Worm (Caenorhabditis elegans): ENCODE results near the gene sdz-26.

Gene sdz-26

DNA sequence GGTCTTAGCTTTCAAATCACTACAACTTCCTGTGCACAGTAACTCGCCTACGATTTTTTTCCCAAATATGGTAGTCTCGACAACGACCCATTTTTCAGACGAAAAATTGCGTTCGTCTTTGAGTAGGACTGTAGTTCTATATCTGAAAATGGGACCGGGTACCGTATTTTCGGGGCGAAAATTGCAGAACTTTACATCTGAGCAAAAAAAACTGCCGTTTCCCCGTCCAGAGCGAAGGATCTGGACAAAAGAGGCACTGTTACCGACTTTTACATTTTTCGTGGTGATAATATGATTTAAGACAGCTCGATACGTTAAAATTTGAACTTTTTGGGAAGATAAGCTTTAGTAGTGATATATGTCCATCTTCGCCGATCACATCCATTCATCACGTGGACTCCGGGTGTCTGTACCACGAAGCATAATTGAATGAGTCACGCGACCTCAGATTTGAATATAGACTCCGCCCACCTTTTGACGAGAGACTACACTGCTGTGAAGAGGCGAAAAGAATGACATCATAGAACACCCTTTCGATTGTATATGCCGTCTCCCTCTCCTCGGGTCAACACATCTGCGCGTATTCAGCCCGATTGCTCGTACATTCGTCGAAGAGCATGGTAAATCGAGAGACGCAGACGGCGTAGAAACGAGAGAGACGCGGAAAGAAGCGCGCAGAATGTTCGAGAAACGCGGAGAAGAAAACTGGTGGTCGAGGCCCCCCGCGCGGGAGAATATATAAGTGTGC lies 23.4 kb downstream of the sdz-26 start (continued):
- TF ChIP-seq tbx-2 (tag; optimal IDR thresholded peaks at IDR 0.05) (peak; percentile 75), mab-9 (GFP tag; IDR thresholded peaks at IDR 0.05) (peak; percentile 51; the same call in 1 of the 2 replicates), aly-2 (tag; optimal IDR thresholded peaks at IDR 0.05) (no peak), ama-1 (optimal IDR thresholded peaks at IDR 0.05) (no peak), swsn-7 (tag; optimal IDR thresholded peaks at IDR 0.05) (peak; percentile 86), C16A3.4 (tag; optimal IDR thresholded peaks at IDR 0.05) (peak; percentile 37), lin-35 (GFP tag; optimal IDR thresholded peaks at IDR 0.05) (peak; percentile 41 to 63), ceh-82 (tag; optimal IDR thresholded peaks at IDR 0.05) (peak; percentile 1 to 31 (median 14)), efl-3 (GFP tag; optimal IDR thresholded peaks at IDR 0.05) (peak; percentile 55), zip-4 (GFP tag; optimal IDR thresholded peaks at IDR 0.05) (peak; percentile 17), irx-1 (tag; optimal IDR thresholded peaks at IDR 0.05) (peak; percentile 41), C34B4.2 (tag; optimal IDR thresholded peaks at IDR 0.05) (no peak), lin-15B (tag; optimal IDR thresholded peaks at IDR 0.05) (no peak), mdl-1 (tag; optimal IDR thresholded peaks at IDR 0.05) (peak in 1 of 2 experiments; percentile 67)

DNA sequence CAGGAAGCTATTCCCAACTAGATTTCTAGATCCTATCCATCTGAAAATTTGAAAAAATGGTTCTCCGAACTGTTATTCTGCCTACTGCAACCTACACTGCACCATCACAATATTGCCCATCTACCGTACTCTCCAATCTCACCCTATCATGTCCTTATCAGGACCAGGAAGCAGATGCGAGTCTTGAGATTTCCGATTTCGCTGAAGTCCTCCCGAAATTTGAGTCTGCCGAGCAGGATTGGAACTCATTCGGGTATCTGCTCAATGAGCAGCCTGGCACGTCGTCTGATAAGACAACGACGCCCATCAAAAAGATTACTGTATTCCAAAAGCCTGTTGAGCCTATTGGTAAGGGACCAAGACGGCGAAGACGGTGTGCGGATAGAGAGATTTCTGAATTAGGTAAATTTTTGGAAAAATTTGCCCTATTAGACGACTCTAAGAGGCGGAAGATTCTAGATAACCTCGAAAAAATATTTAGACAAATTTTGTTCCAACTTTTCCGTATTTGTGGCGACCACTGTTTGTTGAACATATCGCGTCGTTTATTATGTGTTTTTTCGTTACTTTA lies 24.0 kb downstream of the sdz-26 start:
- no peak for TF ChIP-seq nhr-77 (tag; optimal IDR thresholded peaks at IDR 0.05)
- peak; percentile 13 for TF ChIP-seq ama-1 (optimal IDR thresholded peaks at IDR 0.05)
- TF ChIP-seq ces-1 (GFP tag; optimal IDR thresholded peaks at IDR 0.05), result no peak
- TF ChIP-seq pag-3 (tag; optimal IDR thresholded peaks at IDR 0.05; ENCODE audit: borderline replicate concordance, insufficient read depth), result no peak
- TF ChIP-seq mep-1 (tag; optimal IDR thresholded peaks at IDR 0.05), result peak; percentile 22
- TF ChIP-seq nhr-12 (tag; optimal IDR thresholded peaks at IDR 0.05), result no peak
- no peak for TF ChIP-seq isw-1 (GFP tag; IDR thresholded peaks at IDR 0.05)
- TF ChIP-seq F16B12.6 (tag; optimal IDR thresholded peaks at IDR 0.05), result no peak
- TF ChIP-seq vab-15 (tag; optimal IDR thresholded peaks at IDR 0.05), result no peak

DNA sequence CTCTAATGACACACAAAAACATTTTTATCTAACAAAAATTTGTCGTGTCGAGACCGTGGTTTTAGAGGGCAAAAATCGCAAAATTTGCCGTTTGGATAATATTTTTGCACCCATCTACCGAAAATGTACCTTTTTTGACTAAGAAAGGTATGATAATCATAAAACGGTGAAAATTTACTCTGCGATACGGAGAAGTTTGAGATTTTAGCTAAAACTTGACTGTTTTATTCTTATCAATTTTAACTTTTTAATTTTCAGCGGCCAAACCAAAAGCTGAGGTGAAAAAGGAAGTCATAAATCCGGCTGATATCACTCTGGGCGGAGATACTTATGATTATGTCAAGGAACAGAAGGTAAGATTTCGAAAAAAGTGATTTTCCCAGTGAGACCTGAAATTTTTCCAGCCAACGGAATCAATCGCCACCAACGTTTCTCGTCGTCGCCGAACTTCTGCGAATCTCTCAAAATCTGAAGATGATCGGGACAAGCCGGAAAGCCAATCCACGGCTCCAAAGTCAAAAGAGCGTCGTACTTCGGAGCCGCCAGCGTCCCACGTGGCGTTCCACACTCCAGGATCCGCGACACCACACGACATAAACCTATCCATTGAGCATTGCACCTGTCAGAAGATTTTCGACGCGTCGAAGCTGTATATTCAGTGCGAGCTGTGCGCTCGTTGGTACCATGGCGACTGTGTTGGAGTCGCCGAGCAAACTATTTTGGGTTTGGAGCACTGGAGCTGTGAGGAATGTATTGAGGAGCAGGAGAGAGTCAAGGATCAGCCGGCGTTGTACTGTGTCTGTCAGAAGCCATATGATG lies 24.8 kb downstream of the sdz-26 start:
- TF ChIP-seq Y116A8C.19 (tag; optimal IDR thresholded peaks at IDR 0.05; ENCODE audit: borderline replicate concordance) (no peak), mep-1 (tag; optimal IDR thresholded peaks at IDR 0.05) (peak; percentile 68)

DNA sequence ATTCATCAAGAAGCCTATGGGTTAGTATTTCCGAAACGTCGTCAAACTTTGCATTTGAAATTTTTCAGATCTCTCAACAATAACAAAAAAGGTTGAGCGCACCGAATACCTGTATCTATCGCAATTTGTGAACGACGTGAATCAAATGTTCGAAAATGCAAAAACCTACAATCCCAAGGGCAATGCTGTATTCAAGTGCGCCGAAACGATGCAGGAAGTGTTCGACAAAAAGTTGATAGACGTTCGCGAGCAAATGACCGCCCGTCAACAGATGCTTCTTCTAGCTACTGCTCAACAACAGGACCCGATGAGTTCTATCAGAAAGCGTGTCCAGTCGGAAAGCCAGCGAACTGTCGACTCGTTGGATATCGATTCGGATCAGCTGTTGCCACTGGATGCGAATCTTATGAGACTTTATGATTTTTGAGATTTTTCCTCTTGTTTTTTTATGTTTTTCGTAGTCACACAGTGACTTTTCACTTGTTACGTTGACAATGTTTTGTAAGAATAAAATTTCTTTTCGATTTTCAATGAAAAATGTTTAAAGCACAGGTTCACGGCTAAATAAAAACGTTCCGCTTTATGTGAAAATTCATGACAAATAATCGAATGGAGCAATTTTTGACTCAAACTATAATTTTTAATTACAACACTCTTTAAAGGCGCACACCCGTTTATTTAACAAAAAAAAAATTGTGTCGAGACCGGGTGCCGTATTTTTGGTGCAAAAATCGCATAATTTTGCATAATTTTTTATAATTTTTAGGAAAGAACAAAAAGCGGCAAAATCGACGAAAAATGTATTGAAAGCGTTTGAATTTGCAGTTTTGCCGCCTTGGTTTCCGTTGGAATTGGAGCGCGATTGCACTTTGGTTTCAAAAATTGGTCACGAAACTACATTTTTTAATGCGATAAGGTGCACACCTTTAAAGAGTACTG lies 26.1 kb downstream of the sdz-26 start:
- peak in 1 of 2 experiments; percentile 62 for TF ChIP-seq lsy-2 (tag; optimal IDR thresholded peaks at IDR 0.05)
- no peak for TF ChIP-seq fkh-8 (tag; optimal IDR thresholded peaks at IDR 0.05)
- no peak for TF ChIP-seq lir-3 (tag; optimal IDR thresholded peaks at IDR 0.05; ENCODE audit: poor library complexity)
- no peak for TF ChIP-seq mef-2 (tag; optimal IDR thresholded peaks at IDR 0.05)
- no peak for TF ChIP-seq nhr-11 (tag; optimal IDR thresholded peaks at IDR 0.05)
- no peak for TF ChIP-seq ceh-90 (tag; optimal IDR thresholded peaks at IDR 0.05)
- no peak for TF ChIP-seq unc-86 (tag; optimal IDR thresholded peaks at IDR 0.05)
- peak; percentile 16 for TF ChIP-seq snu-23 (GFP tag; optimal IDR thresholded peaks at IDR 0.05)
- TF ChIP-seq blmp-1 (tag; optimal IDR thresholded peaks at IDR 0.05), result peak; percentile 20
- peak; percentile 38 for TF ChIP-seq nhr-71 (tag; optimal IDR thresholded peaks at IDR 0.05)
- TF ChIP-seq nhr-47 (tag; optimal IDR thresholded peaks at IDR 0.05), result no peak
- TF ChIP-seq nhr-20 (tag; optimal IDR thresholded peaks at IDR 0.05), result no peak
- TF ChIP-seq xbp-1 (tag; optimal IDR thresholded peaks at IDR 0.05), result no peak
- TF ChIP-seq fkh-4 (tag; optimal IDR thresholded peaks at IDR 0.05; ENCODE audit: borderline replicate concordance), result no peak
- no peak for TF ChIP-seq nhr-77 (tag; optimal IDR thresholded peaks at IDR 0.05)
- no peak for TF ChIP-seq hpl-2 (GFP tag; optimal IDR thresholded peaks at IDR 0.05)
- no peak for TF ChIP-seq ceh-88 (GFP tag; IDR thresholded peaks at IDR 0.05)
- no peak for TF ChIP-seq isw-1 (GFP tag; IDR thresholded peaks at IDR 0.05)
- TF ChIP-seq fos-1 (tag; optimal IDR thresholded peaks at IDR 0.05), result no peak
- TF ChIP-seq C04F5.9 (tag; optimal IDR thresholded peaks at IDR 0.05), result no peak
- no peak for TF ChIP-seq unc-130 (tag; optimal IDR thresholded peaks at IDR 0.05)
- TF ChIP-seq lin-35 (GFP tag; optimal IDR thresholded peaks at IDR 0.05), result no peak
- peak; percentile 86 for TF ChIP-seq ztf-4 (tag; optimal IDR thresholded peaks at IDR 0.05)

All from whole organism, L1 larva.